Worm (Caenorhabditis elegans): ENCODE measurements around the gene unc-129.

The unc-129 gene

DNA sequence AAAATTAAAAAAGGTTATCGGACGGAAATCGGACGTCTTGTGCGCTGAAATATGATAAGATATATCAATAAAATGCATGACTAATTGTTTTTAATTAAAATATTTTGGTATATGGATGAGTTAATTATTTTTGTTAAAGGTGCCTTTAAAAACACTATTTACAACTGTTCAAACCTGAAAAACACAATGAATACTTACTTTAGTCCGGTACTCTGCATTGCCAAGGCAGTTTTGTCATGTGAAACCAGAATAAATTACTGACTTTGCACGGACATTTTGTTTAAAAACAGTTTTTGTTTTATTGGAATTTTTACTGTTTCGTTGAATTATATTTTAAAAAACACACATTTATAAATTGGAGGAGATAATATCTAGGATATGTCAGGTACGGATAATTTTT lies 37.2 kb downstream of the unc-129 start, which contains the start of gene suex-2:
Gene suex-2 (plus strand): TSS at position 301 of the 400 bp plus-strand sequence.
- TF ChIP-seq W03F9.2 (tag; optimal IDR thresholded peaks at IDR 0.05): no peak
- TF ChIP-seq him-1 (tag; optimal IDR thresholded peaks at IDR 0.05): no peak
- TF ChIP-seq dao-5 (tag; optimal IDR thresholded peaks at IDR 0.05): no peak

- TF ChIP-seq dao-5 (tag; optimal IDR thresholded peaks at IDR 0.05): no peak
- TF ChIP-seq W03F9.2 (tag; optimal IDR thresholded peaks at IDR 0.05): no peak
- no peak for TF ChIP-seq him-1 (tag; optimal IDR thresholded peaks at IDR 0.05)
Measured at ce11 chrIV:8965883-8966282, 39.3 kb downstream of the unc-129 start, which contains the start of gene C53B4.2. Gene C53B4.2 (plus strand): TSS chrIV:8966183.

ce11 chrIV:8956189-8956588 lies 49.0 kb downstream of the unc-129 start, which contains the start of gene tpra-1:
Gene tpra-1 (plus strand): TSS chrIV:8956489.
- TF ChIP-seq dao-5 (tag; optimal IDR thresholded peaks at IDR 0.05): no peak
- no peak for TF ChIP-seq him-1 (tag; optimal IDR thresholded peaks at IDR 0.05)
- TF ChIP-seq W03F9.2 (tag; optimal IDR thresholded peaks at IDR 0.05): no peak

DNA sequence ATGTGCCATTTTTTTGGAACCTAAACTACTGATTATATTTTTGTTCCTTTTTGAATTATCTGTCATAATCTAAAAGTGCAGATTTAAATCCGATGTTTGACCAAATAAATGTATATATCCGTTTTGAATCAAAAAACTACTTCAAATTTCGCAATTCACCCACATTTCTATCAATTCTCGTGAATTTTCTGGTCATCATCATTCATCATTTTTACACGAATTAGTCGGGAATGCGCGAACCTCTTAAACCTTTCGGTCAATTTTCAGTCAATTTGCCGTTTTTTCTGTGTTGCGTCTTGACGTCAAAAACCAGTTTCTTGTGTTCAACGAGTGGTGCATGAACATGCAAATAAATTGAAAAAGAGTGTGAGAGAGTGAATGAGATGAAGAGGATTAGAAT lies 51.1 kb downstream of the unc-129 start:
- TF ChIP-seq him-1 (tag; optimal IDR thresholded peaks at IDR 0.05): no peak
- TF ChIP-seq W03F9.2 (tag; optimal IDR thresholded peaks at IDR 0.05): no peak
- no peak for TF ChIP-seq dao-5 (tag; optimal IDR thresholded peaks at IDR 0.05)

All from whole organism, L4/young adult.